Worm (Caenorhabditis elegans): ENCODE measurements around the gene ZC196.3.

The ZC196.3 gene

ce11 chrV:8729100-8729499, 7.4 kb upstream of the ZC196.3 start, which contains the start of gene ZC196.5:
TSS of gene ZC196.5 (plus strand) at chrV:8729400.
- TF ChIP-seq ztf-29 (GFP tag; IDR thresholded peaks at IDR 0.05) (no peak), T22C8.4 (GFP tag; IDR thresholded peaks at IDR 0.05) (no peak), flt-1 (GFP tag; IDR thresholded peaks at IDR 0.05) (no peak), tab-1 (GFP tag; IDR thresholded peaks at IDR 0.05) (no peak), cog-1 (tag; optimal IDR thresholded peaks at IDR 0.05) (no peak), klf-2 (GFP tag; conservative IDR thresholded peaks at IDR 0.05) (no peak), ref-1 (GFP tag; conservative IDR thresholded peaks at IDR 0.05) (no peak)

- TF ChIP-seq flt-1 (GFP tag; IDR thresholded peaks at IDR 0.05), result no peak
- no peak for TF ChIP-seq klf-2 (GFP tag; conservative IDR thresholded peaks at IDR 0.05)
- TF ChIP-seq tab-1 (GFP tag; IDR thresholded peaks at IDR 0.05), result no peak
- no peak for TF ChIP-seq med-1 (GFP tag; optimal IDR thresholded peaks at IDR 0.05; ENCODE audit: insufficient read depth)
- TF ChIP-seq cog-1 (tag; optimal IDR thresholded peaks at IDR 0.05), result no peak
- TF ChIP-seq ztf-23 (GFP tag; IDR thresholded peaks at IDR 0.05), result no peak
- TF ChIP-seq T22C8.4 (GFP tag; IDR thresholded peaks at IDR 0.05), result no peak
- no peak for TF ChIP-seq ref-1 (GFP tag; conservative IDR thresholded peaks at IDR 0.05)
- TF ChIP-seq ztf-29 (GFP tag; IDR thresholded peaks at IDR 0.05), result no peak
Measured at ce11 chrV:8730991-8731390, 5.5 kb upstream of the ZC196.3 start.

- TF ChIP-seq ztf-29 (GFP tag; IDR thresholded peaks at IDR 0.05) (no peak), flt-1 (GFP tag; IDR thresholded peaks at IDR 0.05) (no peak), ztf-23 (GFP tag; IDR thresholded peaks at IDR 0.05) (no peak), klf-2 (GFP tag; conservative IDR thresholded peaks at IDR 0.05) (no peak), tab-1 (GFP tag; IDR thresholded peaks at IDR 0.05) (no peak), med-1 (GFP tag; optimal IDR thresholded peaks at IDR 0.05; ENCODE audit: insufficient read depth) (no peak), ref-1 (GFP tag; conservative IDR thresholded peaks at IDR 0.05) (no peak), T22C8.4 (GFP tag; IDR thresholded peaks at IDR 0.05) (no peak)
Measured at ce11 chrV:8732934-8733333, 3.5 kb upstream of the ZC196.3 start, which contains the start of gene ZC196.4. TSS of gene ZC196.4 (plus strand) at chrV:8733106.

- no peak for TF ChIP-seq ztf-23 (GFP tag; IDR thresholded peaks at IDR 0.05)
- no peak for TF ChIP-seq flt-1 (GFP tag; IDR thresholded peaks at IDR 0.05)
- TF ChIP-seq cog-1 (tag; optimal IDR thresholded peaks at IDR 0.05), result no peak
- no peak for TF ChIP-seq klf-2 (GFP tag; conservative IDR thresholded peaks at IDR 0.05)
- TF ChIP-seq T22C8.4 (GFP tag; IDR thresholded peaks at IDR 0.05), result no peak
- TF ChIP-seq ref-1 (GFP tag; conservative IDR thresholded peaks at IDR 0.05), result no peak
- no peak for TF ChIP-seq ztf-29 (GFP tag; IDR thresholded peaks at IDR 0.05)
- TF ChIP-seq tab-1 (GFP tag; IDR thresholded peaks at IDR 0.05), result no peak
- no peak for TF ChIP-seq med-1 (GFP tag; optimal IDR thresholded peaks at IDR 0.05; ENCODE audit: insufficient read depth)
Measured at ce11 chrV:8739136-8739535, 2.7 kb downstream of the ZC196.3 start, which contains the start of gene ZC196.2. TSS of gene ZC196.2 (plus strand) at chrV:8739436.

- no peak for TF ChIP-seq klf-2 (GFP tag; conservative IDR thresholded peaks at IDR 0.05)
Measured at ce11 chrV:8745858-8746257, 9.4 kb downstream of the ZC196.3 start, which contains the start of gene B0507.6. TSS of gene B0507.6 (plus strand) at chrV:8746158.

- TF ChIP-seq ztf-29 (GFP tag; IDR thresholded peaks at IDR 0.05), result no peak
- no peak for TF ChIP-seq tab-1 (GFP tag; IDR thresholded peaks at IDR 0.05)
- TF ChIP-seq klf-2 (GFP tag; conservative IDR thresholded peaks at IDR 0.05), result no peak
- no peak for TF ChIP-seq T22C8.4 (GFP tag; IDR thresholded peaks at IDR 0.05)
- no peak for TF ChIP-seq ref-1 (GFP tag; conservative IDR thresholded peaks at IDR 0.05)
- no peak for TF ChIP-seq flt-1 (GFP tag; IDR thresholded peaks at IDR 0.05)
- TF ChIP-seq cog-1 (tag; optimal IDR thresholded peaks at IDR 0.05), result no peak
- TF ChIP-seq med-1 (GFP tag; optimal IDR thresholded peaks at IDR 0.05; ENCODE audit: insufficient read depth), result no peak
- no peak for TF ChIP-seq ztf-23 (GFP tag; IDR thresholded peaks at IDR 0.05)
Measured at ce11 chrV:8753395-8753794, 16.9 kb downstream of the ZC196.3 start, which contains the start of gene B0507.5. TSS of gene B0507.5 (plus strand) at chrV:8753695.

ce11 chrV:8754670-8755069, 18.2 kb downstream of the ZC196.3 start, which contains the start of gene B0507.4:
TSS of gene B0507.4 (plus strand) at chrV:8754970.
- TF ChIP-seq cog-1 (tag; optimal IDR thresholded peaks at IDR 0.05), result no peak
- TF ChIP-seq ztf-29 (GFP tag; IDR thresholded peaks at IDR 0.05), result no peak
- no peak for TF ChIP-seq T22C8.4 (GFP tag; IDR thresholded peaks at IDR 0.05)
- TF ChIP-seq flt-1 (GFP tag; IDR thresholded peaks at IDR 0.05), result no peak
- no peak for TF ChIP-seq med-1 (GFP tag; optimal IDR thresholded peaks at IDR 0.05; ENCODE audit: insufficient read depth)
- no peak for TF ChIP-seq klf-2 (GFP tag; conservative IDR thresholded peaks at IDR 0.05)
- TF ChIP-seq ref-1 (GFP tag; conservative IDR thresholded peaks at IDR 0.05), result no peak
- no peak for TF ChIP-seq tab-1 (GFP tag; IDR thresholded peaks at IDR 0.05)
- TF ChIP-seq ztf-23 (GFP tag; IDR thresholded peaks at IDR 0.05), result no peak

- TF ChIP-seq klf-2 (GFP tag; conservative IDR thresholded peaks at IDR 0.05) (no peak), med-1 (GFP tag; optimal IDR thresholded peaks at IDR 0.05; ENCODE audit: insufficient read depth) (no peak), ref-1 (GFP tag; conservative IDR thresholded peaks at IDR 0.05) (no peak), ztf-23 (GFP tag; IDR thresholded peaks at IDR 0.05) (no peak), tab-1 (GFP tag; IDR thresholded peaks at IDR 0.05) (no peak), cog-1 (tag; optimal IDR thresholded peaks at IDR 0.05) (no peak), ztf-29 (GFP tag; IDR thresholded peaks at IDR 0.05) (no peak), T22C8.4 (GFP tag; IDR thresholded peaks at IDR 0.05) (no peak), flt-1 (GFP tag; IDR thresholded peaks at IDR 0.05) (no peak)
Measured at ce11 chrV:8758618-8759017, 22.1 kb downstream of the ZC196.3 start, which contains the start of gene B0507.7. TSS of gene B0507.7 (minus strand) at chrV:8758718.

- TF ChIP-seq ref-1 (GFP tag; conservative IDR thresholded peaks at IDR 0.05), result no peak
- no peak for TF ChIP-seq ztf-29 (GFP tag; IDR thresholded peaks at IDR 0.05)
- no peak for TF ChIP-seq med-1 (GFP tag; optimal IDR thresholded peaks at IDR 0.05; ENCODE audit: insufficient read depth)
- TF ChIP-seq T22C8.4 (GFP tag; IDR thresholded peaks at IDR 0.05), result no peak
- TF ChIP-seq ztf-23 (GFP tag; IDR thresholded peaks at IDR 0.05), result no peak
- no peak for TF ChIP-seq cog-1 (tag; optimal IDR thresholded peaks at IDR 0.05)
- TF ChIP-seq tab-1 (GFP tag; IDR thresholded peaks at IDR 0.05), result no peak
- TF ChIP-seq flt-1 (GFP tag; IDR thresholded peaks at IDR 0.05), result no peak
- TF ChIP-seq klf-2 (GFP tag; conservative IDR thresholded peaks at IDR 0.05), result no peak
Measured at ce11 chrV:8760416-8760815, 23.9 kb downstream of the ZC196.3 start, which contains the start of gene ddn-1. TSS of gene ddn-1 (minus strand) at chrV:8760516.

ce11 chrV:8762861-8763260, 26.4 kb downstream of the ZC196.3 start, which contains the start of gene B0507.8:
TSS of gene B0507.8 (minus strand) at chrV:8762961.
- TF ChIP-seq cog-1 (tag; optimal IDR thresholded peaks at IDR 0.05), result no peak
- TF ChIP-seq klf-2 (GFP tag; conservative IDR thresholded peaks at IDR 0.05), result no peak
- TF ChIP-seq flt-1 (GFP tag; IDR thresholded peaks at IDR 0.05), result no peak
- TF ChIP-seq med-1 (GFP tag; optimal IDR thresholded peaks at IDR 0.05; ENCODE audit: insufficient read depth), result no peak
- TF ChIP-seq tab-1 (GFP tag; IDR thresholded peaks at IDR 0.05), result no peak
- no peak for TF ChIP-seq ztf-29 (GFP tag; IDR thresholded peaks at IDR 0.05)
- TF ChIP-seq ref-1 (GFP tag; conservative IDR thresholded peaks at IDR 0.05), result no peak
- no peak for TF ChIP-seq T22C8.4 (GFP tag; IDR thresholded peaks at IDR 0.05)
- TF ChIP-seq ztf-23 (GFP tag; IDR thresholded peaks at IDR 0.05), result no peak

Measured in whole organism, midembryonic.